Worm (Caenorhabditis elegans) whole organism, L2 larva: ENCODE results near the gene Y56A3A.31.

Experiments used
- alr-1 ChIP-seq: fragments of 150-350 bp; optimal IDR thresholded peaks from 2 replicates; lab custom pipeline; 2014; ENCODE audit warnings: missing biosample characterization, missing genetic modification characterization
- ceh-16 ChIP-seq: fragments of 150-350 bp; optimal IDR thresholded peaks from 2 replicates; lab custom pipeline; 2014; ENCODE audit warnings: missing biosample characterization, missing genetic modification characterization
- egl-27 ChIP-seq: sonication (generic microtip); optimal IDR thresholded peaks from 3 replicates; lab custom pipeline; 2017; ENCODE audit warnings: missing biosample characterization, missing genetic modification reagents, missing genetic modification characterization
- lin-11 ChIP-seq: fragments of 150-350 bp; sonication (generic microtip); optimal IDR thresholded peaks from 2 replicates; lab custom pipeline; 2014; ENCODE audit warnings: missing biosample characterization, missing genetic modification characterization, inconsistent platforms, mixed read lengths
- mab-5 ChIP-seq: fragments of 150-350 bp; optimal IDR thresholded peaks from 2 replicates; lab custom pipeline; 2014; ENCODE audit warnings: missing biosample characterization, missing genetic modification characterization
- nhr-12 ChIP-seq: fragments of 150-350 bp; optimal IDR thresholded peaks from 2 replicates; lab custom pipeline; 2014; ENCODE audit warnings: missing biosample characterization, missing genetic modification characterization
- nhr-25 ChIP-seq: fragments of 150-350 bp; sonication (generic microtip); optimal IDR thresholded peaks from 3 replicates; lab custom pipeline; 2014; ENCODE audit warnings: missing biosample characterization, missing genetic modification characterization
- unc-62 ChIP-seq: fragments of 150-350 bp; optimal IDR thresholded peaks from 2 replicates; lab custom pipeline; 2014; ENCODE audit warnings: missing biosample characterization, missing genetic modification reagents, missing genetic modification characterization
- ztf-11 ChIP-seq: sonication (generic microtip); optimal IDR thresholded peaks from 2 replicates; lab custom pipeline; 2017; ENCODE audit warnings: missing biosample characterization, missing genetic modification characterization

DNA sequence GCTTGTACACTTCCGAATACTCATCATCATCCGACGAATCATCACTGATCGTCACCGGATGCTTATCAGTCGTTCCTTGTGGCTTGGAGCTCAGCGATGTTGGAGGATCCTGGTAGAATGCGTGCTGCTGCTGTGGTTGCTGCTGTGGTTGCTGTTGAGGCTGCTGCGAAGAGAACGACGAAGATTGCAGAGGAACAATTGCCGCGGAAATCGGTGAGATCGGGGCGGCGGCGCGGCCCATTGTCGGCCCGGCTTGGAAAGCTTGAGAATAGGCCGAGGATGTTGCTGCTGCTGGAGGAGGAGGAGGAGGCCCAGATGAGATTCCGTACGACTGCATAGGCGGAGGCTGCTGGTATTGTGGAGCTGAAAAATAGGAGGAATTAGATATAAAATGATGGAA, 60.0 kb downstream of the Y56A3A.31 start:
- no peak for TF ChIP-seq egl-27 (tag; lab: Kevin White, UChicago)
- no peak for TF ChIP-seq alr-1 (tag; lab: Kevin White, UChicago)
- no peak for TF ChIP-seq nhr-25 (tag; lab: Kevin White, UChicago)
- no peak for TF ChIP-seq lin-11
- no peak for TF ChIP-seq ceh-16 (tag; lab: Kevin White, UChicago)
- no peak for TF ChIP-seq unc-62 (GFP tag; lab: Kevin White, UChicago)
- no peak for TF ChIP-seq ztf-11 (tag; lab: Kevin White, UChicago)
- TF ChIP-seq mab-5 (tag; lab: Kevin White, UChicago) = no peak
- TF ChIP-seq nhr-12 (tag; lab: Kevin White, UChicago) = no peak
